Fruit fly (Drosophila melanogaster) whole organism, embryonic: Measurements from ENCODE around the gene msn.
A peak's percentile ranks its signal among the peaks of the same experiment; 100 is the strongest.

Source experiments
- Abd-B ChIP-seq: fragments of 200-800 bp; sonication (Bioruptor generic); optimal IDR thresholded peaks from 2 replicates; lab custom pipeline; 2018; ENCODE audit warnings: missing biosample characterization, mild to moderate bottlenecking, missing genetic modification characterization, moderate library complexity
- Atf3 ChIP-seq: fragments of 200-800 bp; sonication (Bioruptor generic); optimal IDR thresholded peaks from 3 replicates; lab custom pipeline; 2016; ENCODE audit warnings: missing biosample characterization, missing genetic modification characterization
- B-H2 ChIP-seq: fragments of 200-800 bp; sonication (Bioruptor generic); optimal IDR thresholded peaks from 2 replicates; lab custom pipeline; 2018; ENCODE audit warnings: missing biosample characterization, mild to moderate bottlenecking, missing genetic modification characterization
- Blimp-1 ChIP-seq: fragments of 200-800 bp; sonication (Bioruptor generic); optimal IDR thresholded peaks from 3 replicates; lab custom pipeline; 2018; ENCODE audit warnings: missing biosample characterization, missing genetic modification characterization, mild to moderate bottlenecking, moderate library complexity, missing genetic modification reagents
- CG1024 ChIP-seq: fragments of 200-800 bp; sonication (Bioruptor generic); IDR thresholded peaks from 2 replicates; pipeline ENCODE4 v1.3.6; 2022; ENCODE audit warnings: missing biosample characterization, missing genetic modification characterization
- CG11695 ChIP-seq: fragments of 200-800 bp; sonication (Bioruptor generic); IDR thresholded peaks from 3 replicates; pipeline ENCODE4 v1.3.6; 2022; ENCODE audit warnings: missing biosample characterization, missing genetic modification characterization
- CG1529 ChIP-seq: fragments of 200-800 bp; sonication (Bioruptor generic); optimal IDR thresholded peaks from 3 replicates; lab custom pipeline; 2018; ENCODE audit warnings: missing biosample characterization, missing genetic modification characterization
- CG15479 ChIP-seq: fragments of 200-800 bp; sonication (Bioruptor generic); optimal IDR thresholded peaks from 3 replicates; lab custom pipeline; 2019; ENCODE audit warnings: missing biosample characterization, mild to moderate bottlenecking, missing genetic modification characterization, moderate library complexity
- CG1602 ChIP-seq: fragments of 200-800 bp; sonication (Bioruptor generic); optimal IDR thresholded peaks from 3 replicates; lab custom pipeline; 2016; ENCODE audit warnings: missing biosample characterization, missing genetic modification characterization
- CG16813 ChIP-seq: fragments of 200-800 bp; sonication (Bioruptor generic); IDR thresholded peaks from 3 replicates; pipeline ENCODE4 v1.3.6; 2022; ENCODE audit warnings: missing biosample characterization, missing genetic modification characterization; ENCODE audit not compliant: partially characterized antibody
- CG18599 ChIP-seq: fragments of 200-800 bp; sonication (Bioruptor generic); optimal IDR thresholded peaks from 3 replicates; lab custom pipeline; 2017; ENCODE audit warnings: missing biosample characterization, missing genetic modification characterization, mild to moderate bottlenecking, moderate library complexity, missing genetic modification reagents
- CG2129 ChIP-seq: fragments of 200-800 bp; sonication (Bioruptor generic); IDR thresholded peaks from 2 replicates; pipeline ENCODE4 v1.3.6; 2022; ENCODE audit warnings: missing biosample characterization, missing genetic modification characterization; ENCODE audit not compliant: partially characterized antibody
- CG2678 ChIP-seq: fragments of 200-800 bp; sonication (Bioruptor generic); optimal IDR thresholded peaks from 3 replicates; lab custom pipeline; 2019; ENCODE audit warnings: missing biosample characterization, mild to moderate bottlenecking, missing genetic modification characterization, moderate library complexity
- CG31441 ChIP-seq: fragments of 200-800 bp; sonication (Bioruptor generic); IDR thresholded peaks from 2 replicates; pipeline ENCODE4 v1.3.6; 2022; ENCODE audit warnings: missing biosample characterization, missing genetic modification characterization
- CG3163 ChIP-seq: fragments of 200-800 bp; sonication (Bioruptor generic); optimal IDR thresholded peaks from 3 replicates; lab custom pipeline; 2016; ENCODE audit warnings: missing biosample characterization, missing genetic modification characterization
- CG32532 ChIP-seq: fragments of 200-800 bp; sonication (Bioruptor generic); IDR thresholded peaks from 2 replicates; pipeline ENCODE4 v1.3.6; 2022; ENCODE audit warnings: missing biosample characterization, missing genetic modification characterization
- CG34376 ChIP-seq: fragments of 200-800 bp; sonication (Bioruptor generic); optimal IDR thresholded peaks from 2 replicates; lab custom pipeline; 2018; ENCODE audit warnings: missing biosample characterization, mild to moderate bottlenecking, missing genetic modification characterization
- CG4404 ChIP-seq: fragments of 200-800 bp; sonication (Bioruptor generic); IDR thresholded peaks from 2 replicates; pipeline ENCODE4 v1.3.6; 2022; ENCODE audit warnings: missing biosample characterization, missing genetic modification characterization
- CG4730 ChIP-seq: fragments of 200-800 bp; sonication (Bioruptor generic); IDR thresholded peaks from 2 replicates; pipeline ENCODE4 v1.3.6; 2022; ENCODE audit warnings: missing biosample characterization, missing genetic modification characterization
- CG5180 ChIP-seq: fragments of 200-800 bp; sonication (Bioruptor generic); optimal IDR thresholded peaks from 3 replicates; lab custom pipeline; 2017; ENCODE audit warnings: missing biosample characterization, missing genetic modification characterization, mild to moderate bottlenecking, moderate library complexity, missing genetic modification reagents
- CG7372 ChIP-seq: fragments of 200-800 bp; sonication (Bioruptor generic); IDR thresholded peaks from 2 replicates; pipeline ENCODE4 v1.3.6; 2022; ENCODE audit warnings: missing biosample characterization, missing genetic modification characterization
- CG8089 ChIP-seq: fragments of 200-800 bp; sonication (Bioruptor generic); optimal IDR thresholded peaks from 3 replicates; lab custom pipeline; 2016; ENCODE audit warnings: missing biosample characterization, missing genetic modification characterization
- CG8290 ChIP-seq, 3 experiments: fragments of 200-800 bp; sonication (Bioruptor generic); optimal IDR thresholded peaks; 2 replicates each; lab custom pipeline; 2016 to 2019; ENCODE audit warnings: missing biosample characterization in 3 of 3, missing genetic modification characterization in 3 of 3, mild to moderate bottlenecking in 2 of 3, moderate library complexity in 1 of 3
- CG9609 ChIP-seq: fragments of 200-800 bp; sonication (Bioruptor generic); optimal IDR thresholded peaks from 3 replicates; lab custom pipeline; 2016; ENCODE audit warnings: missing biosample characterization, missing genetic modification characterization
- CG9932 ChIP-seq: fragments of 200-800 bp; sonication (Bioruptor generic); IDR thresholded peaks from 2 replicates; pipeline ENCODE4 v1.3.6; 2022; ENCODE audit warnings: missing biosample characterization, missing genetic modification characterization
- CHES-1-like ChIP-seq: fragments of 200-800 bp; sonication (Bioruptor generic); optimal IDR thresholded peaks from 2 replicates; lab custom pipeline; 2016; ENCODE audit warnings: missing biosample characterization, missing genetic modification characterization
- Dad ChIP-seq: fragments of 200-800 bp; sonication (Bioruptor generic); optimal IDR thresholded peaks from 3 replicates; lab custom pipeline; 2016; ENCODE audit warnings: missing biosample characterization, missing genetic modification characterization
- Max ChIP-seq: fragments of 200-800 bp; sonication (Bioruptor generic); optimal IDR thresholded peaks from 2 replicates; lab custom pipeline; 2016; ENCODE audit warnings: missing biosample characterization, mild to moderate bottlenecking, missing genetic modification characterization
- Sin3A ChIP-seq: fragments of >200 bp; optimal IDR thresholded peaks from 2 replicates; lab custom pipeline; 2018
- abd-A ChIP-seq: fragments of 200-800 bp; sonication (Bioruptor generic); optimal IDR thresholded peaks from 3 replicates; lab custom pipeline; 2019; ENCODE audit warnings: missing biosample characterization, mild to moderate bottlenecking, missing genetic modification characterization, moderate library complexity
- ap ChIP-seq: fragments of 200-800 bp; sonication (Bioruptor generic); IDR thresholded peaks from 2 replicates; pipeline ENCODE4 v1.3.6; 2022; ENCODE audit warnings: missing biosample characterization, missing genetic modification characterization
- ash1 ChIP-seq: fragments of 200-800 bp; sonication (Bioruptor generic); optimal IDR thresholded peaks from 2 replicates; lab custom pipeline; 2018; ENCODE audit warnings: missing biosample characterization, mild to moderate bottlenecking, missing genetic modification characterization
- bowl ChIP-seq: fragments of 200-800 bp; sonication (Bioruptor generic); IDR thresholded peaks from 2 replicates; pipeline ENCODE4 v1.3.6; 2022; ENCODE audit warnings: missing biosample characterization, missing genetic modification characterization
- chif ChIP-seq, 2 experiments: fragments of 200-800 bp; sonication (Bioruptor generic); optimal IDR thresholded peaks; 3 replicates each; lab custom pipeline; 2016; ENCODE audit warnings: missing biosample characterization in 2 of 2, missing genetic modification characterization in 2 of 2
- dmrt11E ChIP-seq: fragments of 200-800 bp; sonication (Bioruptor generic); optimal IDR thresholded peaks from 3 replicates; lab custom pipeline; 2018; ENCODE audit warnings: missing biosample characterization, mild to moderate bottlenecking, missing genetic modification characterization, moderate library complexity
- fd102C ChIP-seq: fragments of 200-800 bp; sonication (Bioruptor generic); optimal IDR thresholded peaks from 2 replicates; lab custom pipeline; 2018; ENCODE audit warnings: missing biosample characterization, mild to moderate bottlenecking, missing genetic modification characterization, moderate library complexity
- gfzf ChIP-seq: fragments of 200-800 bp; sonication (Bioruptor generic); optimal IDR thresholded peaks from 2 replicates; lab custom pipeline; 2016; ENCODE audit warnings: missing biosample characterization, mild to moderate bottlenecking, missing genetic modification characterization, moderate library complexity
- hkb ChIP-seq, 2 experiments: fragments of 200-800 bp in 1 of 2; fragments of >200 bp in 1 of 2; sonication (Bioruptor generic) in 1 of 2; IDR thresholded peaks in 1 of 2; optimal IDR thresholded peaks in 1 of 2; 2 replicates each; pipeline versions ENCODE4 v1.3.6 to Lab custom; 2017 to 2022; ENCODE audit warnings: missing biosample characterization in 1 of 2, missing genetic modification characterization in 1 of 2
- insv ChIP-seq, 2 experiments: fragments of 200-800 bp; sonication (Bioruptor generic); optimal IDR thresholded peaks; 3 replicates each; lab custom pipeline; 2016 to 2018; ENCODE audit warnings: missing biosample characterization in 2 of 2, missing genetic modification characterization in 2 of 2
- lilli ChIP-seq: fragments of 200-800 bp; sonication (Bioruptor generic); optimal IDR thresholded peaks from 3 replicates; lab custom pipeline; 2016; ENCODE audit warnings: missing biosample characterization, missing genetic modification characterization
- lov ChIP-seq, 2 experiments: fragments of 200-800 bp in 1 of 2; fragments of >200 bp in 1 of 2; sonication (Bioruptor generic) in 1 of 2; IDR thresholded peaks in 1 of 2; optimal IDR thresholded peaks in 1 of 2; 2 replicates in 1 of 2; 3 replicates in 1 of 2; pipeline versions ENCODE4 v1.3.6 to Lab custom; 2017 to 2022; ENCODE audit warnings: missing biosample characterization in 1 of 2, missing genetic modification characterization in 1 of 2
- org-1 ChIP-seq: fragments of 200-800 bp; sonication (Bioruptor generic); optimal IDR thresholded peaks from 2 replicates; lab custom pipeline; 2017; ENCODE audit warnings: missing biosample characterization, missing genetic modification characterization
- pnt ChIP-seq: fragments of 200-800 bp; sonication (Bioruptor generic); optimal IDR thresholded peaks from 3 replicates; lab custom pipeline; 2016; ENCODE audit warnings: missing biosample characterization, missing genetic modification characterization
- sens-2 ChIP-seq: fragments of 200-800 bp; sonication (Bioruptor generic); IDR thresholded peaks from 2 replicates; pipeline ENCODE4 v1.3.6; 2022; ENCODE audit warnings: missing biosample characterization, missing genetic modification characterization
- slou ChIP-seq: fragments of 200-800 bp; sonication (Bioruptor generic); optimal IDR thresholded peaks from 3 replicates; lab custom pipeline; 2016; ENCODE audit warnings: missing biosample characterization, missing genetic modification characterization
- unpg ChIP-seq: fragments of 200-800 bp; sonication (Bioruptor generic); optimal IDR thresholded peaks from 3 replicates; lab custom pipeline; 2018; ENCODE audit warnings: missing biosample characterization, mild to moderate bottlenecking, missing genetic modification characterization, moderate library complexity
- vfl ChIP-seq: fragments of 200-800 bp; sonication (Bioruptor generic); optimal IDR thresholded peaks from 2 replicates; lab custom pipeline; 2016; ENCODE audit warnings: missing biosample characterization, missing genetic modification characterization
- wor ChIP-seq: fragments of 200-800 bp; sonication (Bioruptor generic); IDR thresholded peaks from 2 replicates; pipeline ENCODE4 v1.3.6; 2022; ENCODE audit warnings: missing biosample characterization, missing genetic modification characterization

Gene msn

DNA sequence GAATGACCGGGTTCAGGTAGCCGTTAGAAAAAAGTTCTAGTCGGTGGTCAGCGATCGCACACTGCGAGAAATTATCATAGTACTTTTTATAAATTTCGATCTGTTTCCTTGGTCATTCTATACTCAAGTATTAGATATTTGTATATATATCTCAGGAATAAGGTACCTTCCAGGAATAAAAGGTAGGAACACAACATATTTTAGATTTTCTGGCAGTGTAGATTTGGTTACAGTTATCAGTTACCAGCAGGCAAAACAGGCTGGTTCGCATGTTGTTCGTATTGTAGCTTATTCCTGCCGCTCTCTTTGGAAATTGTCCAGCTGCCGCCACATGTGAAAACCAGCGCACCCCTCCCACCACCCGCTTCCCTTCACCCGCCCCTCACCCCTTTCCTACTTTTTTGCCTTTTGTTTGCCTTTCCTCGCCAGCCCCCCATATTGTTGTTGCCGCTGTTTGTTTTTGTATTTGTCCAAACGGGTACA, 5.0 kb downstream of the msn start (continued):
- TF ChIP-seq CG18599 (peak; percentile 90), CG16813 (GFP tag; lab: Robert Waterston, UW) (no peak), lov (optimal IDR thresholded peaks at IDR 0.05; lab: Kevin White, UChicago) (no peak), lov (GFP tag; IDR thresholded peaks at IDR 0.05; lab: Robert Waterston, UW) (peak; percentile 70; the same call in 2 of the 3 replicates), CG1602 (GFP tag; lab: Kevin White, UChicago) (peak; percentile 73), unpg (GFP tag; lab: Kevin White, UChicago) (peak; percentile 83), CG15479 (peak; percentile 4), CHES-1-like (GFP tag; lab: Kevin White, UChicago) (peak; percentile 71), CG8089 (GFP tag; lab: Kevin White, UChicago) (peak; percentile 50), org-1 (GFP tag; lab: Kevin White, UChicago) (peak; percentile 81), CG4404 (GFP tag; lab: Robert Waterston, UW) (peak; percentile 54; the same call in 1 of the 2 replicates), bowl (GFP tag; lab: Robert Waterston, UW) (peak; percentile 59; the same call in 1 of the 2 replicates), abd-A (no peak), Atf3 (peak; percentile 72), B-H2 (GFP tag; lab: Kevin White, UChicago) (no peak), dmrt11E (tag; lab: Kevin White, UChicago) (peak; percentile 91), pnt (GFP tag; lab: Kevin White, UChicago) (peak; percentile 46), CG32532 (GFP tag; lab: Robert Waterston, UW) (peak; percentile 91), wor (GFP tag; lab: Robert Waterston, UW) (peak; percentile 84), CG9609 (GFP tag; lab: Kevin White, UChicago) (peak; percentile 35), CG2129 (no peak), insv (GFP tag; optimal IDR thresholded peaks at IDR 0.05; lab: Kevin White, UChicago) (peak in 1 of 2 experiments; percentile 44), fd102C (GFP tag; lab: Kevin White, UChicago) (peak; percentile 47), CG9932 (peak; percentile 91), sens-2 (GFP tag; lab: Robert Waterston, UW) (peak; percentile 86), CG2678 (tag; lab: Kevin White, UChicago) (peak; percentile 90), lilli (GFP tag; lab: Kevin White, UChicago) (peak; percentile 77), CG34376 (GFP tag; lab: Kevin White, UChicago) (peak; percentile 32), CG7372 (GFP tag; lab: Robert Waterston, UW) (peak; percentile 55; the same call in 1 of the 2 replicates), Sin3A (lab: Kevin White, UChicago) (no peak), Blimp-1 (GFP tag; lab: Kevin White, UChicago) (peak; percentile 91), vfl (GFP tag; lab: Kevin White, UChicago) (peak; percentile 8), CG1529 (GFP tag; lab: Kevin White, UChicago) (peak; percentile 85), slou (GFP tag; lab: Kevin White, UChicago) (peak; percentile 69), CG4730 (peak; percentile 62; the same call in 1 of the 2 replicates), chif (GFP tag; optimal IDR thresholded peaks at IDR 0.05; lab: Kevin White, UChicago) (peak; percentile 60 to 78), Abd-B (GFP tag; lab: Kevin White, UChicago) (peak; percentile 64), Dad (GFP tag; lab: Kevin White, UChicago) (peak; percentile 66), ash1 (GFP tag; lab: Kevin White, UChicago) (no peak), hkb (optimal IDR thresholded peaks at IDR 0.05; lab: Kevin White, UChicago) (no peak), hkb (GFP tag; IDR thresholded peaks at IDR 0.05; lab: Robert Waterston, UW) (peak; percentile 95), CG8290 (GFP tag; optimal IDR thresholded peaks at IDR 0.05; lab: Kevin White, UChicago) (peak; percentile 3), CG8290 (tag; optimal IDR thresholded peaks at IDR 0.05; lab: Kevin White, UChicago) (peak; percentile 27 to 78), Max (GFP tag; lab: Kevin White, UChicago) (peak; percentile 68), CG11695 (GFP tag; lab: Robert Waterston, UW) (peak; percentile 77), ap (GFP tag; lab: Robert Waterston, UW) (peak; percentile 91), CG31441 (GFP tag; lab: Robert Waterston, UW) (peak; percentile 49), CG1024 (peak; percentile 81), gfzf (no peak), CG3163 (GFP tag; lab: Kevin White, UChicago) (no peak), CG5180 (GFP tag; lab: Kevin White, UChicago) (peak; percentile 68)
